Fruit fly (Drosophila melanogaster): Measurements from ENCODE around the gene Pgant6.

Gene Pgant6

dm6 chr3L:2799110-2799618, 17.1 kb downstream of the Pgant6 start (continued):
- TF ChIP-seq stc (GFP tag; IDR thresholded peaks at IDR 0.05) (no peak), D19B (GFP tag; optimal IDR thresholded peaks at IDR 0.05) (peak; percentile 67), Mad (GFP tag; optimal IDR thresholded peaks at IDR 0.05) (no peak), pros (GFP tag; optimal IDR thresholded peaks at IDR 0.05) (peak; percentile 21), Hr78 (GFP tag; optimal IDR thresholded peaks at IDR 0.05) (peak in 1 of 2 experiments; percentile 11), Fer1 (GFP tag; optimal IDR thresholded peaks at IDR 0.05) (peak; percentile 62), tap (tag; optimal IDR thresholded peaks at IDR 0.05) (peak; percentile 64), Nf-YC (tag; optimal IDR thresholded peaks at IDR 0.05) (peak; percentile 43), NC2β (GFP tag; optimal IDR thresholded peaks at IDR 0.05) (no peak), pfk (GFP tag; optimal IDR thresholded peaks at IDR 0.05) (peak; percentile 49), CG9932 (GFP tag; IDR thresholded peaks at IDR 0.05) (no peak), CG2712 (tag; optimal IDR thresholded peaks at IDR 0.05) (peak; percentile 38), ham (GFP tag; IDR thresholded peaks at IDR 0.05) (no peak), ken (GFP tag; IDR thresholded peaks at IDR 0.05) (no peak), Hmr (GFP tag; optimal IDR thresholded peaks at IDR 0.05) (peak; percentile 60), CG4424 (GFP tag; optimal IDR thresholded peaks at IDR 0.05) (peak; percentile 45), CG3407 (GFP tag; optimal IDR thresholded peaks at IDR 0.05) (peak; percentile 17), Sox102F (GFP tag; optimal IDR thresholded peaks at IDR 0.05) (peak; percentile 36), Drgx (GFP tag; IDR thresholded peaks at IDR 0.05) (peak; percentile 70), nom (GFP tag; optimal IDR thresholded peaks at IDR 0.05) (peak; percentile 88), ind (GFP tag; optimal IDR thresholded peaks at IDR 0.05) (peak; percentile 28), MTF-1 (GFP tag; optimal IDR thresholded peaks at IDR 0.05; ENCODE audit: borderline replicate concordance) (peak; percentile 64), tgo (GFP tag; IDR thresholded peaks at IDR 0.05) (no peak), so (GFP tag; IDR thresholded peaks at IDR 0.05) (no peak), NFAT (GFP tag; IDR thresholded peaks at IDR 0.05) (no peak), CG12299 (tag; optimal IDR thresholded peaks at IDR 0.05) (peak; percentile 62), row (GFP tag; IDR thresholded peaks at IDR 0.05) (peak; percentile 59), ssp (GFP tag; IDR thresholded peaks at IDR 0.05) (no peak), lola (GFP tag; optimal IDR thresholded peaks at IDR 0.05) (no peak), CG14050 (GFP tag; IDR thresholded peaks at IDR 0.05) (no peak), Xrp1 (GFP tag; IDR thresholded peaks at IDR 0.05) (no peak), D (optimal IDR thresholded peaks at IDR 0.05) (no peak), D (GFP tag; optimal IDR thresholded peaks at IDR 0.05) (no peak), ewg (GFP tag; optimal IDR thresholded peaks at IDR 0.05) (no peak), chm (GFP tag; IDR thresholded peaks at IDR 0.05) (peak; percentile 55; the same call in 1 of the 2 replicates), wdn (GFP tag; IDR thresholded peaks at IDR 0.05) (no peak), wek (GFP tag; optimal IDR thresholded peaks at IDR 0.05) (peak; percentile 79), onecut (GFP tag; IDR thresholded peaks at IDR 0.05) (peak; percentile 4; the same call in 1 of the 2 replicates), fd64A (GFP tag; optimal IDR thresholded peaks at IDR 0.05) (peak; percentile 56), Hr3 (GFP tag; optimal IDR thresholded peaks at IDR 0.05) (peak; percentile 42), salm (tag; optimal IDR thresholded peaks at IDR 0.05) (peak; percentile 80), ara (GFP tag; IDR thresholded peaks at IDR 0.05) (no peak), Abd-B (GFP tag; optimal IDR thresholded peaks at IDR 0.05) (no peak), Sry-β (GFP tag; optimal IDR thresholded peaks at IDR 0.05) (peak; percentile 3), CG18262 (tag; optimal IDR thresholded peaks at IDR 0.05) (peak; percentile 68), cwo (GFP tag; optimal IDR thresholded peaks at IDR 0.05) (peak; percentile 63), Ets97D (GFP tag; optimal IDR thresholded peaks at IDR 0.05) (no peak), CG10209 (GFP tag; optimal IDR thresholded peaks at IDR 0.05) (no peak), Awh (GFP tag; IDR thresholded peaks at IDR 0.05) (0 out of 2 replicates have a peak, but pooled peaks have one; percentile 34), dpn (GFP tag; optimal IDR thresholded peaks at IDR 0.05) (no peak)

Measured in whole organism, embryonic.